Fruit fly (Drosophila melanogaster): ENCODE measurements around the gene Etfb.

Etfb gene

dm6 chr3R:29780402-29781029, 22.2 kb downstream of the Etfb start, which contains the start of gene fig (continued):
- no peak for TF ChIP-seq Eip75B (GFP tag; optimal IDR thresholded peaks at IDR 0.05)
- TF ChIP-seq CG8632 (GFP tag; optimal IDR thresholded peaks at IDR 0.05), result no peak
- TF ChIP-seq CG11902 (GFP tag; optimal IDR thresholded peaks at IDR 0.05), result no peak
- TF ChIP-seq CG15336 (GFP tag; IDR thresholded peaks at IDR 0.05), result no peak
- TF ChIP-seq spab (GFP tag; optimal IDR thresholded peaks at IDR 0.05), result no peak
- TF ChIP-seq salr (GFP tag; optimal IDR thresholded peaks at IDR 0.05), result no peak
- TF ChIP-seq ss (GFP tag; optimal IDR thresholded peaks at IDR 0.05), result peak in 1 of 2 experiments; percentile 19
- no peak for TF ChIP-seq CG6854 (GFP tag; optimal IDR thresholded peaks at IDR 0.05)
- TF ChIP-seq CG3032 (tag; optimal IDR thresholded peaks at IDR 0.05), result no peak
- peak; percentile 82 for TF ChIP-seq Eip93F (GFP tag; optimal IDR thresholded peaks at IDR 0.05)
- no peak for TF ChIP-seq CG9139 (GFP tag; optimal IDR thresholded peaks at IDR 0.05)
- no peak for TF ChIP-seq achi (GFP tag; optimal IDR thresholded peaks at IDR 0.05)
- TF ChIP-seq Hr38 (GFP tag; optimal IDR thresholded peaks at IDR 0.05), result no peak
- TF ChIP-seq vri (GFP tag; optimal IDR thresholded peaks at IDR 0.05), result peak; percentile 82
- TF ChIP-seq CG11294 (GFP tag; IDR thresholded peaks at IDR 0.05), result no peak
- no peak for TF ChIP-seq dsx (GFP tag; optimal IDR thresholded peaks at IDR 0.05; ENCODE audit: poor library complexity, severe bottlenecking)
- TF ChIP-seq CG31627 (GFP tag; optimal IDR thresholded peaks at IDR 0.05), result no peak
- TF ChIP-seq CG6276 (GFP tag; optimal IDR thresholded peaks at IDR 0.05), result no peak
- TF ChIP-seq Hr4 (GFP tag; optimal IDR thresholded peaks at IDR 0.05), result no peak
- TF ChIP-seq Lpt (GFP tag; optimal IDR thresholded peaks at IDR 0.05), result no peak

dm6 chr3R:29778985-29779298, 23.8 kb downstream of the Etfb start:
- no peak for TF ChIP-seq CG10631 (GFP tag; optimal IDR thresholded peaks at IDR 0.05)
- TF ChIP-seq Eip78C (GFP tag), result peak; percentile 30
- no peak for TF ChIP-seq achi (GFP tag; optimal IDR thresholded peaks at IDR 0.05)
- peak; percentile 0 for TF ChIP-seq vri (GFP tag; optimal IDR thresholded peaks at IDR 0.05)
- TF ChIP-seq fkh (GFP tag; optimal IDR thresholded peaks at IDR 0.05), result peak; percentile 50
- TF ChIP-seq spab (GFP tag; optimal IDR thresholded peaks at IDR 0.05), result no peak
- TF ChIP-seq Blimp-1 (GFP tag; optimal IDR thresholded peaks at IDR 0.05), result no peak

dm6 chr3R:29778139-29778984, 24.4 kb downstream of the Etfb start:
- TF ChIP-seq CG11294 (GFP tag; IDR thresholded peaks at IDR 0.05) (no peak), Sox15 (GFP tag; optimal IDR thresholded peaks at IDR 0.05) (peak; percentile 23), CG8119 (GFP tag; IDR thresholded peaks at IDR 0.05) (no peak), Ets96B (tag; optimal IDR thresholded peaks at IDR 0.05) (peak; percentile 47), Eip75B (GFP tag; optimal IDR thresholded peaks at IDR 0.05) (peak; percentile 64), svp (GFP tag) (peak; percentile 83), ss (GFP tag; optimal IDR thresholded peaks at IDR 0.05) (peak; percentile 18 to 38), CG6792 (GFP tag; optimal IDR thresholded peaks at IDR 0.05) (peak; percentile 45), CG4318 (GFP tag; optimal IDR thresholded peaks at IDR 0.05) (no peak), CG6854 (GFP tag; optimal IDR thresholded peaks at IDR 0.05) (no peak), CG6808 (GFP tag; optimal IDR thresholded peaks at IDR 0.05) (peak; percentile 67), salr (GFP tag; optimal IDR thresholded peaks at IDR 0.05) (peak in 1 of 2 experiments; percentile 26), net (GFP tag; optimal IDR thresholded peaks at IDR 0.05) (peak; percentile 10), pdm3 (GFP tag; optimal IDR thresholded peaks at IDR 0.05) (peak; percentile 63), CG3032 (tag; optimal IDR thresholded peaks at IDR 0.05) (peak; percentile 56), topi (GFP tag; optimal IDR thresholded peaks at IDR 0.05) (peak; percentile 76), Lpt (GFP tag; optimal IDR thresholded peaks at IDR 0.05) (peak; percentile 20), cyc (GFP tag; optimal IDR thresholded peaks at IDR 0.05) (peak; percentile 54), fkh (GFP tag; optimal IDR thresholded peaks at IDR 0.05) (no peak), CG8632 (GFP tag; optimal IDR thresholded peaks at IDR 0.05) (peak; percentile 56), dsx (GFP tag; optimal IDR thresholded peaks at IDR 0.05; ENCODE audit: poor library complexity, severe bottlenecking) (peak; percentile 20), CG1621 (tag; optimal IDR thresholded peaks at IDR 0.05) (peak; percentile 19), OdsH (GFP tag; optimal IDR thresholded peaks at IDR 0.05) (peak; percentile 64), Eip93F (GFP tag; optimal IDR thresholded peaks at IDR 0.05) (no peak), lz (GFP tag; optimal IDR thresholded peaks at IDR 0.05) (peak; percentile 74), spab (GFP tag; optimal IDR thresholded peaks at IDR 0.05) (peak; percentile 34), CG31627 (GFP tag; optimal IDR thresholded peaks at IDR 0.05) (peak; percentile 65), Smox (GFP tag; optimal IDR thresholded peaks at IDR 0.05) (peak; percentile 65), Sox14 (GFP tag; optimal IDR thresholded peaks at IDR 0.05) (peak; percentile 69), CG15336 (GFP tag; IDR thresholded peaks at IDR 0.05) (no peak), fd59A (GFP tag; optimal IDR thresholded peaks at IDR 0.05) (peak; percentile 57), fd85E (GFP tag; optimal IDR thresholded peaks at IDR 0.05) (no peak), acj6 (GFP tag; optimal IDR thresholded peaks at IDR 0.05) (peak; percentile 50), achi (GFP tag; optimal IDR thresholded peaks at IDR 0.05) (peak; percentile 56)
